Fruit fly (Drosophila melanogaster) Kc167 (cell line): ENCODE data around the gene mRpL36.

ENCODE experiments used
- Sin3A ChIP-seq: fragments of >200 bp; optimal IDR thresholded peaks from 2 replicates; lab custom pipeline; 2018; ENCODE audit warnings: missing external identifiers
- h ChIP-seq: fragments of >200 bp; optimal IDR thresholded peaks from 3 replicates; lab custom pipeline; 2018; ENCODE audit warnings: missing external identifiers
- psq ChIP-seq: fragments of >200 bp; optimal IDR thresholded peaks from 2 replicates; lab custom pipeline; 2017; ENCODE audit warnings: missing external identifiers

- TF ChIP-seq psq: no peak
- no peak for TF ChIP-seq h (lab: Kevin White, UChicago)
- no peak for TF ChIP-seq Sin3A (lab: Kevin White, UChicago)
Observed at dm6 chr3L:8116809-8117208, 8.1 kb downstream of the mRpL36 start.
